Worm (Caenorhabditis elegans): Measurements from ENCODE around the gene Y69E1A.3.

The Y69E1A.3 gene

DNA sequence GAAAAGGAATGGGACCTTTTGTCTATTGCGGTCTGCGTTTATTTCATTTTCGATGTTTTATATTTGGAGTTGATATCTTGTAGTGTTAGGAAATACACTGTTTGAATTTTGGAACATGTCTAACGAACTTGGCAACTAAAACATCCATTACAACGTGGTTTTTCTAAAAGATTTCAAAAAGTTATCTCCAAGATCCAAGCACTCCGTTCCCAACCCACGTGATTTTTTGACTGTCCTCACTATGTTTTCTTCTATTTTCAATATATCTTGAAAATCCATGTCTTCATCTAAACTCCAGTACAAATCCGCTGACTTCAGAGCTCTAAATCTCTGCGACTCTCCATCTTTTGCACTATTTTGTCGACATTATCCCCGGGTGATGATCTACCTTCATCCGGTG lies 49.5 kb downstream of the Y69E1A.3 start, which contains the start of gene F13H10.9:
F13H10.9 (plus strand) TSS at position 301 of the 400 bp plus-strand sequence.
- TF ChIP-seq sptf-2 (GFP tag; optimal IDR thresholded peaks at IDR 0.05): no peak
- no peak for TF ChIP-seq gei-17 (GFP tag; optimal IDR thresholded peaks at IDR 0.05)
- TF ChIP-seq pbrm-1 (GFP tag; IDR thresholded peaks at IDR 0.05): no peak
- no peak for TF ChIP-seq attf-3 (GFP tag; conservative IDR thresholded peaks at IDR 0.05)
- no peak for TF ChIP-seq B0261.1 (tag; optimal IDR thresholded peaks at IDR 0.05)
- no peak for TF ChIP-seq madf-8 (GFP tag; conservative IDR thresholded peaks at IDR 0.05)
- TF ChIP-seq nfya-1 (tag; optimal IDR thresholded peaks at IDR 0.05; ENCODE audit: borderline replicate concordance, insufficient read depth): no peak
- TF ChIP-seq F49E8.2 (tag; optimal IDR thresholded peaks at IDR 0.05; ENCODE audit: insufficient read depth): no peak
- TF ChIP-seq hlh-12 (tag; optimal IDR thresholded peaks at IDR 0.05): no peak

DNA sequence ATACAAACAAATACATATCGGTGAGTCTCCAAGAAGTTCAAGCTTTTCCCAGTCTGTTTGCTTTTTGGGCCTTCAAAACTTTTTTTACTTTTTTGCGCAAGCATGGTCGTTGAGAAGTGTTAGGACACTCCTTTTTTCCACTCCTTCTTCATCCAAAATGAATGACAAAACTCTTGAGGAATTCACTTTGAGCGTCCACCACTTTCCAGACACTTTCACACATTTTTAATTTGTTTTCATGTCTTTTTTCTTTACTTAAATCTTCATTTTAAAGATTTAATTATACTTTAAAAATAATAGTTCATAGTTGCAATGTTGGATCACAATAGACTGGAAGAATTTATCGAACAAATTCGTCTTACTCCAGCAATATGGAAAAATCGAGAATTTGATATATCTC lies 52.2 kb downstream of the Y69E1A.3 start, which contains the start of gene F13H10.1:
F13H10.1 (plus strand) TSS at position 301 of the 400 bp plus-strand sequence.
- TF ChIP-seq ceh-79 (tag; optimal IDR thresholded peaks at IDR 0.05) (no peak), ztf-18 (tag; optimal IDR thresholded peaks at IDR 0.05) (no peak), cebp-2 (GFP tag; IDR thresholded peaks at IDR 0.05) (no peak), atf-7 (tag; optimal IDR thresholded peaks at IDR 0.05) (no peak), F49E8.2 (tag; optimal IDR thresholded peaks at IDR 0.05; ENCODE audit: insufficient read depth) (no peak), akir-1 (GFP tag; optimal IDR thresholded peaks at IDR 0.05) (no peak), pha-4 (tag; optimal IDR thresholded peaks at IDR 0.05) (no peak)

Measured in whole organism, young adult.